Worm (Caenorhabditis elegans) whole organism, L1 larva: Measurements from ENCODE around the gene F10C2.7.

ENCODE experiments used
- blmp-1 ChIP-seq: fragments of 150-350 bp; optimal IDR thresholded peaks from 2 replicates; lab custom pipeline; 2014; ENCODE audit warnings: missing biosample characterization, missing genetic modification characterization
- jun-1 ChIP-seq: fragments of 150-350 bp; optimal IDR thresholded peaks from 2 replicates; lab custom pipeline; 2014; ENCODE audit warnings: missing biosample characterization, missing genetic modification reagents, missing genetic modification characterization
- lin-13 ChIP-seq: fragments of 150-350 bp; optimal IDR thresholded peaks from 2 replicates; lab custom pipeline; 2014; ENCODE audit warnings: missing biosample characterization, missing genetic modification reagents, missing genetic modification characterization
- nhr-11 ChIP-seq: fragments of 150-350 bp; optimal IDR thresholded peaks from 2 replicates; lab custom pipeline; 2014; ENCODE audit warnings: missing biosample characterization, missing genetic modification characterization
- snpc-4 ChIP-seq: fragments of 150-350 bp; optimal IDR thresholded peaks from 2 replicates; lab custom pipeline; 2014; ENCODE audit warnings: missing biosample characterization, missing genetic modification characterization
- unc-130 ChIP-seq: fragments of 150-350 bp; optimal IDR thresholded peaks from 2 replicates; lab custom pipeline; 2017; ENCODE audit warnings: missing biosample characterization, missing genetic modification characterization, inconsistent platforms
- zag-1 ChIP-seq: fragments of 150-350 bp; optimal IDR thresholded peaks from 2 replicates; lab custom pipeline; 2014; ENCODE audit warnings: missing biosample characterization, missing genetic modification characterization
- ztf-4 ChIP-seq: fragments of 150-350 bp; optimal IDR thresholded peaks from 2 replicates; lab custom pipeline; 2014; ENCODE audit warnings: missing biosample characterization, missing genetic modification characterization

ce11 chrV:12011686-12012085 is 42.0 kb upstream of the F10C2.7 start:
- TF ChIP-seq lin-13, result no peak
- TF ChIP-seq zag-1, result no peak
- TF ChIP-seq unc-130 (tag; lab: Kevin White, UChicago), result no peak
- TF ChIP-seq blmp-1, result peak; percentile 97
- no peak for TF ChIP-seq jun-1 (tag; lab: Kevin White, UChicago)
- TF ChIP-seq ztf-4 (tag; lab: Kevin White, UChicago), result no peak
- TF ChIP-seq nhr-11 (tag; lab: Kevin White, UChicago), result no peak
- TF ChIP-seq snpc-4 (tag; lab: Kevin White, UChicago), result no peak
